Worm (Caenorhabditis elegans): ENCODE measurements around the gene F53E4.1.

DNA sequence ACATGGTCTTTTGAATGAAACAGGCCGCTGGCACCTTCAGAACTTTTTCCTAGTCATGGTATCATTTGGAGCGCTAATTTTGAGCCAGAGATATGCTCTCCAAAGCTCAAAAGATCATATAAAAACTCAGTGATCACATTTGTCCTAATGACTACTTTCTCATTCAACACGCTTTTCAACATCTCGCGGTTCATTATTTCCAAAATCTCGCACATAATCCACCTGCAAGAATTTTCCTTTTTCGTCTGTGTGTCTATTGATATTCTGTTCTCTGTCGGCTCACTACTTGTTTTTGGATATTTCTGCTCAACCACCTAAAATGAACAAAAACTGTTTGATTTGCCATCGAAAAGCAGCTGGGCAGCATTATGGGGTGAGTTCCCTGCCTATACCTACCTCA is 5.6 kb upstream of the F53E4.1 start, which contains the start of gene nhr-51:
- TF ChIP-seq ZK546.5 (tag; optimal IDR thresholded peaks at IDR 0.05) (no peak), lsy-2 (tag; optimal IDR thresholded peaks at IDR 0.05) (no peak), nhr-77 (tag; optimal IDR thresholded peaks at IDR 0.05) (no peak), R02D3.7 (tag; optimal IDR thresholded peaks at IDR 0.05) (no peak), crh-2 (tag; optimal IDR thresholded peaks at IDR 0.05) (no peak), unc-62 (GFP tag; optimal IDR thresholded peaks at IDR 0.05) (no peak), mab-5 (tag; optimal IDR thresholded peaks at IDR 0.05) (no peak), aly-2 (tag; optimal IDR thresholded peaks at IDR 0.05) (no peak), sma-9 (GFP tag; optimal IDR thresholded peaks at IDR 0.05) (no peak), sma-9 (tag; optimal IDR thresholded peaks at IDR 0.05) (no peak), nhr-11 (tag; optimal IDR thresholded peaks at IDR 0.05) (no peak), skn-1 (tag; optimal IDR thresholded peaks at IDR 0.05) (no peak)
